Worm (Caenorhabditis elegans) whole organism, late embryonic: ENCODE data around the gene moc-2.

Experiments used
- T23F11.4 ChIP-seq: fragments of 200-800 bp; sonication (Bioruptor generic); optimal IDR thresholded peaks from 2 replicates; lab custom pipeline; 2018; ENCODE audit warnings: mild to moderate bottlenecking, missing genetic modification characterization, missing compliant biosample characterization
- ama-1 ChIP-seq: fragments of 150-350 bp; optimal IDR thresholded peaks from 2 replicates; lab custom pipeline; 2014
- che-1 ChIP-seq: sonication (generic microtip); optimal IDR thresholded peaks from 2 replicates; lab custom pipeline; 2016; ENCODE audit warnings: mild to moderate bottlenecking, missing genetic modification characterization, missing compliant biosample characterization
- dmd-4 ChIP-seq: sonication (generic microtip); optimal IDR thresholded peaks from 2 replicates; lab custom pipeline; 2016; ENCODE audit warnings: borderline replicate concordance, missing genetic modification characterization, missing compliant biosample characterization
- eyg-1 ChIP-seq: sonication (generic microtip); optimal IDR thresholded peaks from 2 replicates; lab custom pipeline; 2016; ENCODE audit warnings: missing genotype, missing genetic modification characterization, missing compliant biosample characterization
- fkh-10 ChIP-seq: fragments of 150-350 bp; optimal IDR thresholded peaks from 2 replicates; lab custom pipeline; 2014; ENCODE audit warnings: missing biosample characterization, missing genetic modification reagents, missing genetic modification characterization
- hlh-13 ChIP-seq: fragments of 200-800 bp; sonication (Bioruptor generic); optimal IDR thresholded peaks from 2 replicates; lab custom pipeline; 2018; ENCODE audit warnings: mild to moderate bottlenecking, missing genetic modification characterization, missing compliant biosample characterization
- hlh-15 ChIP-seq: sonication (generic microtip); optimal IDR thresholded peaks from 2 replicates; lab custom pipeline; 2016; ENCODE audit warnings: missing genetic modification characterization, missing compliant biosample characterization
- lin-11 ChIP-seq: fragments of 200-800 bp; sonication (Bioruptor generic); optimal IDR thresholded peaks from 2 replicates; lab custom pipeline; 2018; ENCODE audit warnings: mild to moderate bottlenecking, missing genetic modification characterization, missing compliant biosample characterization
- madf-2 ChIP-seq: sonication (generic microtip); optimal IDR thresholded peaks from 2 replicates; lab custom pipeline; 2017; ENCODE audit warnings: missing genetic modification characterization, missing compliant biosample characterization
- mec-3 ChIP-seq: sonication (generic microtip); optimal IDR thresholded peaks from 2 replicates; lab custom pipeline; 2016; ENCODE audit warnings: borderline replicate concordance, missing genetic modification characterization, missing compliant biosample characterization
- nfya-1 ChIP-seq: sonication (generic microtip); optimal IDR thresholded peaks from 2 replicates; lab custom pipeline; 2017; ENCODE audit warnings: missing genetic modification characterization, mild to moderate bottlenecking, missing compliant biosample characterization, antibody characterized with exemption, moderate library complexity

DNA sequence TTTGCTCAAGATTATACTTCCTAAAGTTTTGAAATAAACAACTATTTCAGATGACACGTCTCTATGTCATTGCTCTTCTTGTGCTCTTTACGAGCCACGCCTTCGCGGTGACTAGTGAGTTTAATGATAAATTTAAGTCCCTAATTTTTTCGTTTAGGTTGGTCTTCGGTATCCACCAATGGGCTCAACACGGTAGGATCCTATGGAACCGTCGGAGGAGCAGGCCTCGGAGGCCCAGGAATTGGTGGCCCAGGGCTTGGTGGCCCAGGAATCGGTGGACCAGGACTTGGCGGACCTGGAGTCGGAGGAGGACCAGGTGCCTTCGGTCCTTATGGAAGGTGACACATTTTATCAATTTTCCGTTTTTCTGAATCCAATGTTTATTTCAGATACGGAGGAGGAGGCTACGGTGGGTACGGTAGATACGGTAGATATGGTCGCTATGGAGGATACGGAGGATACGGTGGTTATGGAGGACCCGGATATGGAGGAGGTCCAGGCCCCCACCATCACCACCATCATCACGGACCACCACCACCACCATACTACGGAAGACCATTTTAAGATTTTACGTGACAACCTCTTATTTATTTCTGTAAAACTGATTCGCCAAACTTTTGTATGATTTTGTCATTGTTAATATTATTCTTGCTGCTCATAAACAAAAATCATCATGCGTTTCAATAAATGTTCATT, 16.6 kb upstream of the moc-2 start, which contains the start of the genes F46E10.2 and F46E10.18:
- no peak for TF ChIP-seq hlh-15 (tag; lab: Kevin White, UChicago)
- TF ChIP-seq nfya-1 = no peak
- TF ChIP-seq hlh-13 (GFP tag; lab: Kevin White, UChicago) = no peak
- no peak for TF ChIP-seq che-1 (tag; lab: Kevin White, UChicago)
- TF ChIP-seq eyg-1 = no peak
- TF ChIP-seq ama-1 = no peak
- no peak for TF ChIP-seq lin-11 (tag; lab: Kevin White, UChicago)
- no peak for TF ChIP-seq T23F11.4 (GFP tag; lab: Kevin White, UChicago)
- TF ChIP-seq fkh-10 = no peak
- no peak for TF ChIP-seq dmd-4 (tag; lab: Kevin White, UChicago)
- no peak for TF ChIP-seq mec-3
- no peak for TF ChIP-seq madf-2 (tag; lab: Kevin White, UChicago)
